Worm (Caenorhabditis elegans): Measurements from ENCODE around the gene W07G1.1.

W07G1.1 gene

ce11 chrII:13956529-13956928 is 17.1 kb upstream of the W07G1.1 start:
- TF ChIP-seq sem-4 (tag; optimal IDR thresholded peaks at IDR 0.05) = no peak
- TF ChIP-seq nhr-6 (tag; optimal IDR thresholded peaks at IDR 0.05) = no peak
- TF ChIP-seq unc-39 (tag; optimal IDR thresholded peaks at IDR 0.05) = no peak
- TF ChIP-seq lin-11 (tag; optimal IDR thresholded peaks at IDR 0.05) = no peak
- no peak for TF ChIP-seq nhr-11 (tag; optimal IDR thresholded peaks at IDR 0.05)
- TF ChIP-seq fos-1 (tag; optimal IDR thresholded peaks at IDR 0.05) = peak; percentile 59
- TF ChIP-seq elt-1 (tag; optimal IDR thresholded peaks at IDR 0.05) = no peak
- no peak for TF ChIP-seq nhr-21 (tag; optimal IDR thresholded peaks at IDR 0.05)
- no peak for TF ChIP-seq snpc-4 (tag; optimal IDR thresholded peaks at IDR 0.05)
- no peak for TF ChIP-seq nhr-77 (tag; optimal IDR thresholded peaks at IDR 0.05)
- no peak for TF ChIP-seq ztf-11 (tag; optimal IDR thresholded peaks at IDR 0.05)
- TF ChIP-seq lin-39 (tag; optimal IDR thresholded peaks at IDR 0.05) = no peak
- TF ChIP-seq elt-3 (tag; optimal IDR thresholded peaks at IDR 0.05) = no peak
- TF ChIP-seq skn-1 (tag; optimal IDR thresholded peaks at IDR 0.05) = no peak
- no peak for TF ChIP-seq ZK546.5 (tag; optimal IDR thresholded peaks at IDR 0.05)
- TF ChIP-seq lin-13 (GFP tag; optimal IDR thresholded peaks at IDR 0.05) = no peak
- no peak for TF ChIP-seq egl-27 (tag; optimal IDR thresholded peaks at IDR 0.05)
- peak; percentile 20 for TF ChIP-seq sma-9 (GFP tag; optimal IDR thresholded peaks at IDR 0.05)
- no peak for TF ChIP-seq sma-9 (tag; optimal IDR thresholded peaks at IDR 0.05)
- TF ChIP-seq Y55F3AM.14 (GFP tag; optimal IDR thresholded peaks at IDR 0.05) = no peak
- TF ChIP-seq mbf-1 (tag; optimal IDR thresholded peaks at IDR 0.05) = no peak
- no peak for TF ChIP-seq aly-2 (tag; optimal IDR thresholded peaks at IDR 0.05)
- peak; percentile 8 for TF ChIP-seq nhr-129 (tag; optimal IDR thresholded peaks at IDR 0.05)
- TF ChIP-seq C34F6.9 (tag; optimal IDR thresholded peaks at IDR 0.05) = no peak
- TF ChIP-seq mdl-1 (tag; optimal IDR thresholded peaks at IDR 0.05) = no peak
- TF ChIP-seq crh-2 (tag; optimal IDR thresholded peaks at IDR 0.05) = peak; percentile 29
- no peak for TF ChIP-seq ama-1 (optimal IDR thresholded peaks at IDR 0.05)
- no peak for TF ChIP-seq unc-62 (GFP tag; optimal IDR thresholded peaks at IDR 0.05)
- TF ChIP-seq ztf-1 (GFP tag; conservative IDR thresholded peaks at IDR 0.05) = no peak
- no peak for TF ChIP-seq ztf-4 (tag; optimal IDR thresholded peaks at IDR 0.05)
- no peak for TF ChIP-seq R02D3.7 (tag; optimal IDR thresholded peaks at IDR 0.05)
- no peak for TF ChIP-seq unc-55 (GFP tag; optimal IDR thresholded peaks at IDR 0.05)
- TF ChIP-seq gmeb-1 (tag; optimal IDR thresholded peaks at IDR 0.05) = peak; percentile 38
- no peak for TF ChIP-seq nhr-237 (tag; optimal IDR thresholded peaks at IDR 0.05)
- TF ChIP-seq peb-1 (tag; optimal IDR thresholded peaks at IDR 0.05) = no peak
- no peak for TF ChIP-seq nhr-25 (tag; optimal IDR thresholded peaks at IDR 0.05)

- TF ChIP-seq dmd-4 (tag; optimal IDR thresholded peaks at IDR 0.05) = no peak
- TF ChIP-seq egl-27 (tag; optimal IDR thresholded peaks at IDR 0.05) = no peak
- TF ChIP-seq elt-3 (tag; optimal IDR thresholded peaks at IDR 0.05) = no peak
- no peak for TF ChIP-seq ztf-1 (GFP tag; conservative IDR thresholded peaks at IDR 0.05)
- no peak for TF ChIP-seq C34F6.9 (tag; optimal IDR thresholded peaks at IDR 0.05)
- TF ChIP-seq blmp-1 (tag; optimal IDR thresholded peaks at IDR 0.05; ENCODE audit: insufficient read depth) = peak; percentile 1
- no peak for TF ChIP-seq nhr-11 (tag; optimal IDR thresholded peaks at IDR 0.05)
- no peak for TF ChIP-seq R02D3.7 (tag; optimal IDR thresholded peaks at IDR 0.05)
- no peak for TF ChIP-seq nhr-12 (tag; optimal IDR thresholded peaks at IDR 0.05)
- no peak for TF ChIP-seq gmeb-1 (tag; optimal IDR thresholded peaks at IDR 0.05)
- no peak for TF ChIP-seq nhr-237 (tag; optimal IDR thresholded peaks at IDR 0.05)
- no peak for TF ChIP-seq nhr-23 (tag; optimal IDR thresholded peaks at IDR 0.05)
- no peak for TF ChIP-seq ztf-4 (tag; optimal IDR thresholded peaks at IDR 0.05)
- TF ChIP-seq alr-1 (tag; optimal IDR thresholded peaks at IDR 0.05) = no peak
- TF ChIP-seq lsy-2 (tag; optimal IDR thresholded peaks at IDR 0.05) = peak in 1 of 2 experiments; percentile 57
- no peak for TF ChIP-seq crh-2 (tag; optimal IDR thresholded peaks at IDR 0.05)
- no peak for TF ChIP-seq peb-1 (tag; optimal IDR thresholded peaks at IDR 0.05)
- peak; percentile 55 for TF ChIP-seq fos-1 (tag; optimal IDR thresholded peaks at IDR 0.05)
- no peak for TF ChIP-seq mab-5 (tag; optimal IDR thresholded peaks at IDR 0.05)
- TF ChIP-seq ZK546.5 (tag; optimal IDR thresholded peaks at IDR 0.05) = no peak
- TF ChIP-seq mbf-1 (tag; optimal IDR thresholded peaks at IDR 0.05) = no peak
- peak; percentile 3 for TF ChIP-seq sma-9 (GFP tag; optimal IDR thresholded peaks at IDR 0.05)
- TF ChIP-seq sma-9 (tag; optimal IDR thresholded peaks at IDR 0.05) = no peak
- no peak for TF ChIP-seq sma-3 (GFP tag; optimal IDR thresholded peaks at IDR 0.05)
- TF ChIP-seq F13H6.1 (tag; optimal IDR thresholded peaks at IDR 0.05) = no peak
- no peak for TF ChIP-seq unc-55 (GFP tag; optimal IDR thresholded peaks at IDR 0.05)
- no peak for TF ChIP-seq ceh-16 (tag; optimal IDR thresholded peaks at IDR 0.05)
- no peak for TF ChIP-seq skn-1 (tag; optimal IDR thresholded peaks at IDR 0.05)
Measured at ce11 chrII:13954979-13955378, 15.5 kb upstream of the W07G1.1 start.

Measured in whole organism, L2 larva.